Fruit fly (Drosophila melanogaster) whole organism, pupa: Measurements from ENCODE around the gene bma.

Source experiments
- CG14655 ChIP-seq: fragments of 200-800 bp; sonication (Bioruptor generic); optimal IDR thresholded peaks from 3 replicates; lab custom pipeline; 2017; ENCODE audit warnings: mild to moderate bottlenecking, missing biosample characterization, missing genetic modification reagents, missing genetic modification characterization
- CG15710 ChIP-seq: fragments of 200-800 bp; sonication (Bioruptor generic); optimal IDR thresholded peaks from 2 replicates; lab custom pipeline; 2018; ENCODE audit warnings: missing biosample characterization, mild to moderate bottlenecking, missing genetic modification characterization, moderate library complexity
- CG34367 ChIP-seq: fragments of 200-800 bp; sonication (Bioruptor generic); optimal IDR thresholded peaks from 2 replicates; lab custom pipeline; 2018; ENCODE audit warnings: missing biosample characterization, mild to moderate bottlenecking, missing genetic modification characterization
- EcR ChIP-seq: fragments of 200-800 bp; sonication (Bioruptor generic); optimal IDR thresholded peaks from 3 replicates; lab custom pipeline; 2019; ENCODE audit warnings: missing biosample characterization, missing genetic modification characterization, mild to moderate bottlenecking, moderate library complexity, missing genetic modification reagents
- Ets98B ChIP-seq: fragments of 200-800 bp; sonication (Bioruptor generic); IDR thresholded peaks from 2 replicates; pipeline ENCODE4 v1.3.6; 2022; ENCODE audit warnings: missing biosample characterization, missing genetic modification characterization

DNA sequence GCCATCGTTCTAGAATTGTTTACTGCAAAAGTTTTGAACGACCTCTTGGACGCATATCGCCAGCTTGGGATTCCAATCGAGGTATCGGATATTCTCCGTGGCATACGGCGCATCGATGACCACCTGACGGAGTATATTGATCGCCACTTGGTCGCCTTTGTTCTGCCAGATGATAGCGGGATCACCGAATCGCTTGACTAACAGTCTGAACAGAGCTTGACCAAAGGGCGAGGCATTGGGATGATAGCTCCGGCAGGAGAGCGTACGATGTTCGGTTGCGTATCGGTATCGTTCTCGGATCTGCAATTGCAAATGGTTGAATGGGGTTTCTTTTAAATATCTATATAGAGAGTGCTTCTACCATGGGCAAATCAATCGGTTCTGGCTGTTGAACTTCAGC is 13.9 kb upstream of the bma start:
- TF ChIP-seq EcR (GFP tag; lab: Kevin White, UChicago) (no peak), CG15710 (tag; lab: Kevin White, UChicago) (no peak), CG34367 (tag; lab: Kevin White, UChicago) (no peak), CG14655 (GFP tag; lab: Kevin White, UChicago) (no peak), Ets98B (no peak)
